Fruit fly (Drosophila melanogaster): ENCODE measurements around the gene CG15877.

DNA sequence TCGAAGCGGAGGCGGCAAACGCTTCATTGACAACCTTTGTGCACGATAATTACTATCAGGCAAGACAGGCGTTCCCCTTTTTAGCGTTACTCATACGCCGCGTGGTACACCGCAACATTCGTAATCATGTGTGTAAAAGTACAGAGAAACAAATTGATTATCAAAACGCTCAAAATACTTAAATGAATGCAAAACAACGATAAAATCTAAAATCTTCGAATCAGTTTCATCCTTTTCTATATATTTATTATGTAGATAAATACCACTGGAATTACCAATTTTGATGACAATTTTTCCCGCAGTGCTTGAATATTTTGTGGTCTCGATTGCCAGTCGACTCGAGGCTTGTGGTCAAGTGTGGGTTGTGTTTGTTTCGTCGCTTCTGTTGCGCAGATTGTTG is 33.5 kb upstream of the CG15877 start:
- TF ChIP-seq ttk (optimal IDR thresholded peaks at IDR 0.05) (no peak), Sin3A (optimal IDR thresholded peaks at IDR 0.05) (no peak), psq (optimal IDR thresholded peaks at IDR 0.05) (no peak), Myc (optimal IDR thresholded peaks at IDR 0.05) (no peak), insv (optimal IDR thresholded peaks at IDR 0.05) (no peak)
